Fruit fly (Drosophila melanogaster): ENCODE results near the gene CG31248.

CG31248 gene

dm6 chr3R:7108589-7109312 is 20.4 kb upstream of the CG31248 start (continued):
- TF ChIP-seq CG2678 (tag; optimal IDR thresholded peaks at IDR 0.05) (peak; percentile 96), NC2β (GFP tag; optimal IDR thresholded peaks at IDR 0.05) (peak; percentile 95), Scr (GFP tag; IDR thresholded peaks at IDR 0.05; ENCODE audit: partially characterized antibody) (no peak), CG4730 (GFP tag; IDR thresholded peaks at IDR 0.05) (no peak), CG6272 (GFP tag; IDR thresholded peaks at IDR 0.05) (peak; percentile 86), pnt (GFP tag; optimal IDR thresholded peaks at IDR 0.05) (peak; percentile 88), BEAF-32 (GFP tag; optimal IDR thresholded peaks at IDR 0.05) (no peak), CG13775 (GFP tag; optimal IDR thresholded peaks at IDR 0.05) (peak; percentile 94), CG4820 (GFP tag; optimal IDR thresholded peaks at IDR 0.05) (peak; percentile 97), nerfin-2 (GFP tag; IDR thresholded peaks at IDR 0.05; ENCODE audit: partially characterized antibody) (no peak)

dm6 chr3R:7109760-7110303 is 19.3 kb upstream of the CG31248 start:
- peak; percentile 31 for TF ChIP-seq Kr (GFP tag; optimal IDR thresholded peaks at IDR 0.05)
- peak; percentile 43 for TF ChIP-seq zen (tag; optimal IDR thresholded peaks at IDR 0.05)
- TF ChIP-seq TFAM (GFP tag; optimal IDR thresholded peaks at IDR 0.05), result no peak
- no peak for TF ChIP-seq Oaz (GFP tag; IDR thresholded peaks at IDR 0.05)
- TF ChIP-seq CG12659 (GFP tag; optimal IDR thresholded peaks at IDR 0.05), result no peak
- TF ChIP-seq stwl (tag; optimal IDR thresholded peaks at IDR 0.05), result no peak
- TF ChIP-seq CG7271 (tag; optimal IDR thresholded peaks at IDR 0.05), result no peak
- TF ChIP-seq Jarid2 (GFP tag; optimal IDR thresholded peaks at IDR 0.05), result no peak
- TF ChIP-seq CG15514 (GFP tag; optimal IDR thresholded peaks at IDR 0.05), result no peak
- TF ChIP-seq bcd (GFP tag; optimal IDR thresholded peaks at IDR 0.05), result no peak
- peak; percentile 68 for TF ChIP-seq cad (GFP tag; optimal IDR thresholded peaks at IDR 0.05)
- no peak for TF ChIP-seq Hsf (GFP tag; optimal IDR thresholded peaks at IDR 0.05)
- TF ChIP-seq CG14860 (GFP tag; IDR thresholded peaks at IDR 0.05; ENCODE audit: partially characterized antibody), result no peak
- no peak for TF ChIP-seq Dp (GFP tag; optimal IDR thresholded peaks at IDR 0.05)
- no peak for TF ChIP-seq onecut (GFP tag; IDR thresholded peaks at IDR 0.05)
- 0 out of 4 replicates have a peak, but pooled peaks have one; percentile 20 for TF ChIP-seq Dll (GFP tag; IDR thresholded peaks at IDR 0.05; ENCODE audit: partially characterized antibody)
- TF ChIP-seq H2.0 (GFP tag; IDR thresholded peaks at IDR 0.05), result no peak
- TF ChIP-seq Dip3 (GFP tag; optimal IDR thresholded peaks at IDR 0.05), result no peak
- TF ChIP-seq CG34376 (GFP tag; optimal IDR thresholded peaks at IDR 0.05), result no peak
- TF ChIP-seq CG11723 (GFP tag; optimal IDR thresholded peaks at IDR 0.05), result no peak
- no peak for TF ChIP-seq vvl (GFP tag; IDR thresholded peaks at IDR 0.05)
- TF ChIP-seq disco-r (GFP tag; optimal IDR thresholded peaks at IDR 0.05), result no peak
- no peak for TF ChIP-seq lab (GFP tag; optimal IDR thresholded peaks at IDR 0.05)
- no peak for TF ChIP-seq ERR (GFP tag; optimal IDR thresholded peaks at IDR 0.05)
- no peak for TF ChIP-seq CG9215 (GFP tag; IDR thresholded peaks at IDR 0.05)
- TF ChIP-seq CG7987 (GFP tag; optimal IDR thresholded peaks at IDR 0.05), result no peak
- TF ChIP-seq Meics (GFP tag; optimal IDR thresholded peaks at IDR 0.05), result no peak
- TF ChIP-seq CG17328 (GFP tag; IDR thresholded peaks at IDR 0.05), result no peak
- no peak for TF ChIP-seq Fer1 (GFP tag; optimal IDR thresholded peaks at IDR 0.05)
- TF ChIP-seq tgo (GFP tag; IDR thresholded peaks at IDR 0.05), result no peak
- no peak for TF ChIP-seq danr (GFP tag; IDR thresholded peaks at IDR 0.05)
- peak; percentile 12; the same call in 1 of the 2 replicates for TF ChIP-seq crol (GFP tag; IDR thresholded peaks at IDR 0.05)
- no peak for TF ChIP-seq CG14667 (GFP tag; IDR thresholded peaks at IDR 0.05)
- TF ChIP-seq CTCF (GFP tag; optimal IDR thresholded peaks at IDR 0.05), result no peak
- no peak for TF ChIP-seq dpn (GFP tag; optimal IDR thresholded peaks at IDR 0.05)
- TF ChIP-seq twi (tag; optimal IDR thresholded peaks at IDR 0.05), result no peak
- TF ChIP-seq C15 (GFP tag; IDR thresholded peaks at IDR 0.05), result no peak
- TF ChIP-seq nmo (GFP tag; optimal IDR thresholded peaks at IDR 0.05), result no peak
- TF ChIP-seq Side (GFP tag; optimal IDR thresholded peaks at IDR 0.05), result no peak

Data from whole organism, embryonic.